Comparison of ENCODE assay signal across 3 worm cellular contexts in the genomic region with DNA sequence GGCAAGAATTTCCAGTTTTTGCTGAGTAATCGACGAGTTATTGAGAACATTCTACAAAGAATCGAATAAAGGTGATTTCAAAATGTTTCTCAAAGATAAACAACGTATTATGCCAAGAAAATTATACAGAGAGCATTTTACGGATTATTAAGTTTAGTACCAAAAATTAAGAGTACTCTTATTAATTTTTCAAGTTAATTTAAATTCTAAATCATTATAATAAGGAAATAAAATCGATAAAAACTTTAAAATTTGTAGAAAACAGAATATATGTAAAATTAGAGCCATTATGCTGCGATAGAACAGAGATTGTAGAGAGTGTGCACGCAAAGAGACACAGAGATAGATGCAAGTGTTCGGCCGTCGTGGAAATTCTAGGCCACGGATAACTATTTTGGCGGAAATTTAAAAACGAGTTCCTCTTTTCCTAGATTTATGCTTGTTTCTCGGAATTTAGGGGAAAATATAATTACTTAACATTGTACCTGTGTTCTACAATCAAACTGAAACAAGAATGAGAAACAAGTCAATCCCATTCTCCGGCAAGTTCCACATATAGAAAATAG.
TF ChIP-seq lines count a peak whose summit lies in the region.

A gene (minus strand): TSS at position 51 of the 566 bp plus-strand sequence.

TF ChIP-seq in whole organism, L2 larva, 48 proteins besides CTCF, POLR2A, EP300 and RAD21 (continued from another document):
- TF ChIP-seq ztf-11 (tag; optimal IDR thresholded peaks at IDR 0.05; lab: Kevin White, UChicago) (no peak), nhr-6 (tag; optimal IDR thresholded peaks at IDR 0.05; lab: Kevin White, UChicago) (peak; percentile 8), nhr-25 (tag; optimal IDR thresholded peaks at IDR 0.05; lab: Kevin White, UChicago) (no peak), lsy-2 (tag; optimal IDR thresholded peaks at IDR 0.05; lab: Kevin White, UChicago) (peak; percentile 45 to 84), sma-3 (GFP tag; optimal IDR thresholded peaks at IDR 0.05; lab: Kevin White, UChicago) (peak; percentile 60), mab-5 (tag; optimal IDR thresholded peaks at IDR 0.05; lab: Kevin White, UChicago) (no peak), R02D3.7 (tag; optimal IDR thresholded peaks at IDR 0.05; lab: Kevin White, UChicago) (no peak), ceh-82 (tag; optimal IDR thresholded peaks at IDR 0.05; lab: Kevin White, UChicago) (no peak), ztf-4 (tag; optimal IDR thresholded peaks at IDR 0.05; lab: Kevin White, UChicago) (no peak), dmd-4 (tag; optimal IDR thresholded peaks at IDR 0.05; lab: Kevin White, UChicago) (no peak), egl-27 (tag; optimal IDR thresholded peaks at IDR 0.05; lab: Kevin White, UChicago) (no peak), elt-3 (tag; optimal IDR thresholded peaks at IDR 0.05; lab: Kevin White, UChicago) (no peak), nhr-21 (tag; optimal IDR thresholded peaks at IDR 0.05; lab: Kevin White, UChicago) (no peak), elt-1 (tag; optimal IDR thresholded peaks at IDR 0.05; lab: Kevin White, UChicago) (no peak), zag-1 (tag; optimal IDR thresholded peaks at IDR 0.05; lab: Kevin White, UChicago) (no peak), Y55F3AM.14 (GFP tag; optimal IDR thresholded peaks at IDR 0.05; lab: Kevin White, UChicago) (no peak), snpc-4 (tag; optimal IDR thresholded peaks at IDR 0.05; lab: Kevin White, UChicago) (no peak), F13H6.1 (tag; optimal IDR thresholded peaks at IDR 0.05; lab: Kevin White, UChicago) (no peak), unc-62 (GFP tag; optimal IDR thresholded peaks at IDR 0.05; lab: Kevin White, UChicago) (no peak), unc-39 (tag; optimal IDR thresholded peaks at IDR 0.05; lab: Kevin White, UChicago) (no peak), sem-4 (tag; optimal IDR thresholded peaks at IDR 0.05; lab: Kevin White, UChicago) (no peak), lin-13 (GFP tag; optimal IDR thresholded peaks at IDR 0.05; lab: Kevin White, UChicago) (no peak), peb-1 (tag; optimal IDR thresholded peaks at IDR 0.05; lab: Kevin White, UChicago) (no peak), skn-1 (tag; optimal IDR thresholded peaks at IDR 0.05; lab: Kevin White, UChicago) (peak; percentile 7), C34F6.9 (tag; optimal IDR thresholded peaks at IDR 0.05; lab: Kevin White, UChicago) (peak; percentile 87), lin-11 (tag; optimal IDR thresholded peaks at IDR 0.05; lab: Kevin White, UChicago) (peak; percentile 31), gmeb-1 (tag; optimal IDR thresholded peaks at IDR 0.05; lab: Kevin White, UChicago) (peak; percentile 91)

TF ChIP-seq in whole organism, L4 larva, 104 proteins besides CTCF, POLR2A, EP300 and RAD21 (continued from another document):
- TF ChIP-seq F49E8.2 (tag; optimal IDR thresholded peaks at IDR 0.05; lab: Kevin White, UChicago; ENCODE audit: borderline replicate concordance), result peak; percentile 20
- TF ChIP-seq nhr-77 (tag; optimal IDR thresholded peaks at IDR 0.05; lab: Kevin White, UChicago), result no peak
- TF ChIP-seq pqm-1 (tag; optimal IDR thresholded peaks at IDR 0.05; lab: Kevin White, UChicago), result no peak
- no peak for TF ChIP-seq gei-8 (GFP tag; optimal IDR thresholded peaks at IDR 0.05; lab: Kevin White, UChicago)
- TF ChIP-seq mxl-3 (GFP tag; optimal IDR thresholded peaks at IDR 0.05; lab: Kevin White, UChicago), result peak; percentile 13
- TF ChIP-seq dmd-8 (GFP tag; IDR thresholded peaks at IDR 0.05; lab: Robert Waterston, UW), result no peak
- TF ChIP-seq F44E2.7 (GFP tag; IDR thresholded peaks at IDR 0.05; lab: Robert Waterston, UW), result no peak
- no peak for TF ChIP-seq madf-9 (GFP tag; conservative IDR thresholded peaks at IDR 0.05; lab: Robert Waterston, UW)
- TF ChIP-seq ctbp-1 (GFP tag; IDR thresholded peaks at IDR 0.05; lab: Robert Waterston, UW), result no peak
- peak; percentile 4 for TF ChIP-seq nhr-28 (tag; optimal IDR thresholded peaks at IDR 0.05; lab: Kevin White, UChicago)
- TF ChIP-seq fkh-10 (GFP tag; optimal IDR thresholded peaks at IDR 0.05; lab: Kevin White, UChicago), result no peak
- TF ChIP-seq hlh-11 (tag; optimal IDR thresholded peaks at IDR 0.05; lab: Kevin White, UChicago), result peak; percentile 28
- TF ChIP-seq snpc-4 (tag; optimal IDR thresholded peaks at IDR 0.05; lab: Kevin White, UChicago), result no peak
- peak; percentile 65 for TF ChIP-seq hmg-1.1 (GFP tag; IDR thresholded peaks at IDR 0.05; lab: Robert Waterston, UW)
- no peak for TF ChIP-seq lin-29 (GFP tag; IDR thresholded peaks at IDR 0.05; lab: Robert Waterston, UW)
- TF ChIP-seq ZK546.5 (tag; optimal IDR thresholded peaks at IDR 0.05; lab: Kevin White, UChicago), result no peak
- TF ChIP-seq ceh-20 (GFP tag; IDR thresholded peaks at IDR 0.05; lab: Robert Waterston, UW), result no peak
- peak; percentile 47 for TF ChIP-seq nhr-6 (tag; optimal IDR thresholded peaks at IDR 0.05; lab: Kevin White, UChicago)
- TF ChIP-seq hif-1 (tag; optimal IDR thresholded peaks at IDR 0.05; lab: Kevin White, UChicago), result peak in 1 of 2 experiments; percentile 79
- peak; percentile 60 for TF ChIP-seq duxl-1 (tag; optimal IDR thresholded peaks at IDR 0.05; lab: Kevin White, UChicago; ENCODE audit: poor library complexity)
- no peak for TF ChIP-seq ceh-28 (tag; optimal IDR thresholded peaks at IDR 0.05; lab: Kevin White, UChicago)
- peak; percentile 18 for TF ChIP-seq rbr-2 (tag; optimal IDR thresholded peaks at IDR 0.05; lab: Kevin White, UChicago)
- TF ChIP-seq dve-1 (tag; optimal IDR thresholded peaks at IDR 0.05; lab: Kevin White, UChicago; ENCODE audit: insufficient read depth), result peak; percentile 6
- TF ChIP-seq php-3 (GFP tag; IDR thresholded peaks at IDR 0.05; lab: Robert Waterston, UW), result no peak
- no peak for TF ChIP-seq nhr-41 (GFP tag; IDR thresholded peaks at IDR 0.05; lab: Robert Waterston, UW)
- TF ChIP-seq unc-130 (GFP tag; optimal IDR thresholded peaks at IDR 0.05; lab: Kevin White, UChicago), result peak; percentile 81

TF ChIP-seq in whole organism, late embryonic, 69 proteins besides CTCF, POLR2A, EP300 and RAD21 (continued from another document):
- TF ChIP-seq pqm-1 (tag; optimal IDR thresholded peaks at IDR 0.05; lab: Kevin White, UChicago), result no peak
- peak; percentile 27 for TF ChIP-seq ceh-18 (tag; optimal IDR thresholded peaks at IDR 0.05; lab: Kevin White, UChicago)
- TF ChIP-seq lim-6 (tag; optimal IDR thresholded peaks at IDR 0.05; lab: Kevin White, UChicago), result peak; percentile 21
- peak; percentile 1 for TF ChIP-seq ceh-14 (tag; optimal IDR thresholded peaks at IDR 0.05; lab: Kevin White, UChicago)
- peak; percentile 70 for TF ChIP-seq mec-3 (tag; optimal IDR thresholded peaks at IDR 0.05; lab: Kevin White, UChicago; ENCODE audit: borderline replicate concordance)
- peak; percentile 25 for TF ChIP-seq unc-42 (tag; optimal IDR thresholded peaks at IDR 0.05; lab: Kevin White, UChicago)
- no peak for TF ChIP-seq ceh-19 (GFP tag; optimal IDR thresholded peaks at IDR 0.05; lab: Kevin White, UChicago)
- peak; percentile 76 for TF ChIP-seq tbx-7 (tag; optimal IDR thresholded peaks at IDR 0.05; lab: Kevin White, UChicago)
- TF ChIP-seq che-1 (tag; optimal IDR thresholded peaks at IDR 0.05; lab: Kevin White, UChicago), result no peak
- TF ChIP-seq nfya-1 (tag; optimal IDR thresholded peaks at IDR 0.05; lab: Kevin White, UChicago), result peak; percentile 22
- TF ChIP-seq ztf-16 (tag; optimal IDR thresholded peaks at IDR 0.05; lab: Kevin White, UChicago), result no peak
- no peak for TF ChIP-seq elt-4 (tag; optimal IDR thresholded peaks at IDR 0.05; lab: Kevin White, UChicago)
- no peak for TF ChIP-seq ceh-22 (tag; optimal IDR thresholded peaks at IDR 0.05; lab: Kevin White, UChicago)
- no peak for TF ChIP-seq syd-9 (tag; optimal IDR thresholded peaks at IDR 0.05; lab: Kevin White, UChicago)
- no peak for TF ChIP-seq lin-11 (tag; optimal IDR thresholded peaks at IDR 0.05; lab: Kevin White, UChicago)
- TF ChIP-seq dmd-4 (tag; optimal IDR thresholded peaks at IDR 0.05; lab: Kevin White, UChicago; ENCODE audit: borderline replicate concordance), result no peak
- peak; percentile 78 for TF ChIP-seq tbx-2 (tag; optimal IDR thresholded peaks at IDR 0.05; lab: Kevin White, UChicago)
- no peak for TF ChIP-seq K09A11.1 (tag; optimal IDR thresholded peaks at IDR 0.05; lab: Kevin White, UChicago; ENCODE audit: insufficient read depth)
- no peak for TF ChIP-seq pros-1 (tag; optimal IDR thresholded peaks at IDR 0.05; lab: Kevin White, UChicago)
- peak; percentile 11 for TF ChIP-seq sdc-2 (tag; optimal IDR thresholded peaks at IDR 0.05; lab: Kevin White, UChicago)
- TF ChIP-seq ceh-30 (tag; optimal IDR thresholded peaks at IDR 0.05; lab: Kevin White, UChicago), result no peak
- no peak for TF ChIP-seq nhr-232 (tag; optimal IDR thresholded peaks at IDR 0.05; lab: Kevin White, UChicago)
